Worm (Caenorhabditis elegans) whole organism, L4/young adult: ENCODE data around the gene aagr-2.
A peak's percentile ranks its signal among the peaks of the same experiment; 100 is the strongest.

Experiments used
- W03F9.2 ChIP-seq: fragments of 150-350 bp; optimal IDR thresholded peaks from 2 replicates; lab custom pipeline; 2014; ENCODE audit warnings: missing biosample characterization, missing genetic modification characterization
- dao-5 ChIP-seq: sonication (generic microtip); optimal IDR thresholded peaks from 2 replicates; lab custom pipeline; 2016; ENCODE audit warnings: missing genotype, missing genetic modification characterization, moderate library complexity, missing compliant biosample characterization
- him-1 ChIP-seq: sonication (generic microtip); optimal IDR thresholded peaks from 2 replicates; lab custom pipeline; 2016; ENCODE audit warnings: missing genotype, missing genetic modification reagents, missing genetic modification characterization, missing compliant biosample characterization

aagr-2 gene

DNA sequence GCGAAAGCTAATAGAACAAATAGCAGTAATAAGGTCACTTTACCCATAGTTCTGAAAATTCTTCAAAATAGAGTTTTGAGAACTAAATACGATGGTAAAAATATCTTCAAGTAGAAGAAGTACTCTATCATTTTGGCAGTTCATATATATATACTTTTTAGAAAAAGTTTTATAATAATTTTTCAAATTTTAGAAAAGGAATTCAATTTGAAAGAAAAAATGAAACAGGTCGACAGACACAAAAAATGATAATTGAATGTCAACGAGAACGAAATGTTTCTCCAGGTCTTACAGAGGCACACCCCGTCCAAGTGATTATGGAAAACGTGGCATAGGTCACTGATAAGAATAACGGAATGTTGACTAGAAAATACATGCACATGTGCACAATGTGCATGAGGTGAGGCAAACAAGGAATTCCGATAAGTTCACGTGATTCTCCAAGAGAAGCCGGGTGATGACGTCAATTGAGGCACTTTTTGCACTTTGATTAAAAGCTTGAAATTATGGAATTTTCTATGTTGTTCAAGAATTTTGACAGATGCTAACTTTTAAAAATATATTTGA, at the start of gene aagr-2:
aagr-2 (minus strand) TSS at position 51 of the 567 bp plus-strand sequence.
- TF ChIP-seq him-1 (tag; lab: Kevin White, UChicago) (no peak), dao-5 (tag; lab: Kevin White, UChicago) (no peak), W03F9.2 (tag; lab: Kevin White, UChicago) (no peak)

ce11 chrII:4974448-4974951, 49.5 kb upstream of the aagr-2 start:
- TF ChIP-seq dao-5 (tag; lab: Kevin White, UChicago) (no peak), him-1 (tag; lab: Kevin White, UChicago) (no peak), W03F9.2 (tag; lab: Kevin White, UChicago) (no peak)

ce11 chrII:4968863-4969262, 43.8 kb upstream of the aagr-2 start, which contains the start of gene shc-2:
Gene shc-2 (plus strand): TSS chrII:4969163.
- no peak for TF ChIP-seq dao-5 (tag; lab: Kevin White, UChicago)
- TF ChIP-seq W03F9.2 (tag; lab: Kevin White, UChicago): no peak
- TF ChIP-seq him-1 (tag; lab: Kevin White, UChicago): no peak

DNA sequence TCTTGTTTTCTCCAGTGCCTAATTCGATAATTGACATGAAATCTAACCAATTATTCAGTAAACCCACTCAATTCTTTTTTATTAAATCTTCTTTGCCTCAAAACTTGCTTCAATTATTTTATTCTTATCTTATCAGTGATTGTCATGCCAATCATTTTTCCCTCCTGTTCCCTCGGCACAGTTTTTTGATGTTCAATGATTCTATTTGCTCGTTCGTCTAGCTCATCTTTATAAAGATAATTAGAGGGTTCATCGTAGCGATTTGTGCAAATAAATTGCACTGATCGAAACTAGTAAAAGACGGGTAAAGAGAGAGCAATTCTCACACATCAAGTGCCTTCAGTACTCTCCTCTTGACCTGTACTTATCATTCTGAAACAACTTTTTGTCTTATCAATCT, 42.6 kb upstream of the aagr-2 start:
- TF ChIP-seq him-1 (tag; lab: Kevin White, UChicago) (no peak), dao-5 (tag; lab: Kevin White, UChicago) (no peak), W03F9.2 (tag; lab: Kevin White, UChicago) (no peak)

- TF ChIP-seq him-1 (tag; lab: Kevin White, UChicago): no peak
- no peak for TF ChIP-seq W03F9.2 (tag; lab: Kevin White, UChicago)
- no peak for TF ChIP-seq dao-5 (tag; lab: Kevin White, UChicago)
Measured at ce11 chrII:4966576-4966975, 41.5 kb upstream of the aagr-2 start.

DNA sequence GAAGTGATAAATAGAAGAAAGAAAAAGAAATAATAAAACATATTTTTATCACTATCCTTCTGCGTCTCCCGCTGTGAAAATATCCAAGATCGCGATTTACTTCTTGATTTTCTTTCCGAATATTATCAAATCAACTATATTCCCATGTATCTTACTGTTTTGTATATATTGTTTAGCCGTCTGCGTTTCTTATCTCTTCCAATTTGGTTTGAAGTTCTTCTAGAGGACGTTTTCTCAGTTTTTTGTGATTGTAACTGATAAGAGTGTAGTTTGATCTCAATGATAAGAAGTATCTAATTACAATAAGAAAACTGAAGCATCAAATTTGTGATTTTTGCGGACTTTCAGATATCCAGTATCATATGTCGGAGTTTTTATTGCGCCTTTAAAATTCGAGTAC, 35.6 kb upstream of the aagr-2 start:
- peak; percentile 9 for TF ChIP-seq W03F9.2 (tag; lab: Kevin White, UChicago)
- TF ChIP-seq dao-5 (tag; lab: Kevin White, UChicago): no peak
- TF ChIP-seq him-1 (tag; lab: Kevin White, UChicago): no peak

DNA sequence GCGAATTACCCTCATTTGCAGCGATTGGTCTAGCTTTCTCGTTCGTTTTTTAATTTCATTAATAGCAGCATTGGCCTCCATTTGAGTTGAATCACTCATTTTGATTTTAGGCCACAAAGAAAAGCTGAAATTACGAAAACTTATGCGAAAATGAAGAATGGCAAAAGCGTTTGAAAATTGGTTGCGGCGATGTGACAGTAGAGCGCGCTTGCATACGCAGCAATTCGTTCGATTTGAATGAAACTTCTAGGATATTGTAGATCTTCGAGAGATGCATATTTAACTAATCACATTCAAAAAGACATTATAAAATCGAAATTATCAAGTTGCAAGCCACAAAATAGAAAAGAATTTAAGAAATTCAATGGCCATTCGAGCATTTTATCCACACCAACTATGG, 34.7 kb upstream of the aagr-2 start, which contains the start of gene ulp-2:
ulp-2 (minus strand) TSS at position 158 of the 400 bp plus-strand sequence.
- TF ChIP-seq W03F9.2 (tag; lab: Kevin White, UChicago) (no peak), him-1 (tag; lab: Kevin White, UChicago) (no peak), dao-5 (tag; lab: Kevin White, UChicago) (no peak)

- TF ChIP-seq W03F9.2 (tag; lab: Kevin White, UChicago): peak; percentile 38
- TF ChIP-seq dao-5 (tag; lab: Kevin White, UChicago): no peak
Measured at ce11 chrII:4955353-4955752, 30.3 kb upstream of the aagr-2 start, which contains the start of gene pbs-3. Gene pbs-3 (minus strand): TSS chrII:4955427.

DNA sequence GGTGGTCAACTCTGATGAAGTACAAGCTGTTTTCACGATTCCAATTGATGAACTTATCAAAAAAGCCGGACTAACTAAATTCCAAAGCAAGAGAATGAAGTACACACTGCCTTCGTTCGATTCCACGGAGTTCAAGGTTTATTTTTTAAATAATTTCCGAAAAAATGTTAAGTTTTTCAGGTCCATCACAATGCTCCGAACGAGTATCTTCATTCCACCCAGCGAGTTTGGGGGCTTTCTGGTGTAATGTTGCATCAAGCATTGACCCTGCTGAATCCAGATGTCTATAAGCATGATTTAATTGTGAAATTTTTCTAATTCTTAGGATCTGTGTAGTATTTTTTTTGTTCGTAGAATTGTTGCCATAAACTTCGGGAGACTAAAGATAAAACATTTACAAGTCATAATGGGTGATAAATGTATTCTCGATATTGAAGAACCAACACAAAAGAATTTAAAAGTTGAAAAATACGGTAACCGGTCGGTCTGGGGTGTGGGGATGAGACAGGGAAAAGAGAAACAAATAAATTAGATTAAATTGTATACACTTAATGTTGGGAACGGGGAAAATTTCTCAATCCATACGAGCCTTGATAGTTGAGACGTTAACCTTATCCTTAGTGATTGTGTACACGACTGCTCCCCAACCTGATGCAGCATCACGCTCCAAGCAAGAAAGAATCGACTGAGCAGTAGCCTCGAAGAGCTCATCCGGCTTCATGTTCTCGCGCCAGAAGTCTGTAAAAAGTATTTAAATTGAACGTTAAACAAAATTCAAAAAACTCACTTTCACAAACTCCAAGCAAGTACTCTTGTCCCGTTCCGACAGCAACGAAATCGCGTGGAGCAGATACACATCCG, 29.3 kb upstream of the aagr-2 start:
- no peak for TF ChIP-seq him-1 (tag; lab: Kevin White, UChicago)
- TF ChIP-seq dao-5 (tag; lab: Kevin White, UChicago): no peak
- no peak for TF ChIP-seq W03F9.2 (tag; lab: Kevin White, UChicago)

ce11 chrII:4953289-4953688, 28.2 kb upstream of the aagr-2 start, which contains the start of gene ndx-3:
Gene ndx-3 (plus strand): TSS chrII:4953589.
- no peak for TF ChIP-seq him-1 (tag; lab: Kevin White, UChicago)
- no peak for TF ChIP-seq W03F9.2 (tag; lab: Kevin White, UChicago)
- no peak for TF ChIP-seq dao-5 (tag; lab: Kevin White, UChicago)

DNA sequence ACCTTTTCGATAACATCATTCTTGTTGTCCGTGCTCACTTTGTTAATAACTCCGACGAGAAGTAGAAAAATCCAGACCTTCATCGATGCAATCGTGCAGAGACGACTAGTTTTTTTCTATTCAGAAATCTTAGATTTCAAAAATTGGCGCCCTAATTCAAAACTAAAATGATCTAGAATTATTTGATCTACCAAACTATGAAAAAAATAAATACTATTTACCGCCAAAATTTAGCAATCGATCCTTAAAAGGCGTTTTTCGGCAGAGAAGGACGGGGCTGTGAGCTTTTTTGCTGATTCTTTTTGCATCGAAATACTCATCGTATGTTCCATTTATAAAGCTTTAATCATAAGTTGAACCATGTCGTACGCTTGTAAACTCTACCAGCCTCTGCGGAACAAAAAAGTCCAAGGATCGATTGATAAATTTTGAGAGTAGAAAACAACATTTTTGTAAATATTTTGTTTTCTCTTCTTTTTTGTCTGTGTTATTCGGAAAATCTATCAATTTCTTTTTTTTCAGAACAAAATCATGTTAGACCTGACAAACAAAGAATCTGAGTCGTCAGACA, 24.4 kb upstream of the aagr-2 start, which contains the start of the genes try-1 and zyg-12:
try-1 (minus strand) TSS at position 148 of the 571 bp plus-strand sequence.
zyg-12 (plus strand) TSS at position 521 of the 571 bp plus-strand sequence.
- TF ChIP-seq dao-5 (tag; lab: Kevin White, UChicago) (no peak), him-1 (tag; lab: Kevin White, UChicago) (no peak), W03F9.2 (tag; lab: Kevin White, UChicago) (no peak)

DNA sequence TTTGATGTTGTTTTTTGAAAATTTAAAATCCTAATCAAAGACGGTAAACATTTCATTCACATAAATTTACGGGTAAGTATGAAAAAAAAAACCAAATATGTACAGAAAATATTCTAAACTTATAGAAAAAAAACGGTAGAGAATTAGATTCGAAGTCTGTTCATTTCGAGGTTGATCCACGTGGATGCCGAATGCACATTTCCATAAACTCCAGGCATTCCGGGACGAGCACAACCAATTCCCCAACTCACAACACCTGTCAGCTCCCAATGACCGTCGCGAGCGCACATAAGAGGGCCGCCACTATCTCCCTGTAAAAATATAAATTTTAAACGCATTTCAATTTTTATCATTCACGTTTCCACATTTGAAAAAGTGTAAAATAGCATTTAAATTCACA, 23.1 kb upstream of the aagr-2 start:
- TF ChIP-seq him-1 (tag; lab: Kevin White, UChicago): no peak
- TF ChIP-seq W03F9.2 (tag; lab: Kevin White, UChicago): no peak
- no peak for TF ChIP-seq dao-5 (tag; lab: Kevin White, UChicago)

DNA sequence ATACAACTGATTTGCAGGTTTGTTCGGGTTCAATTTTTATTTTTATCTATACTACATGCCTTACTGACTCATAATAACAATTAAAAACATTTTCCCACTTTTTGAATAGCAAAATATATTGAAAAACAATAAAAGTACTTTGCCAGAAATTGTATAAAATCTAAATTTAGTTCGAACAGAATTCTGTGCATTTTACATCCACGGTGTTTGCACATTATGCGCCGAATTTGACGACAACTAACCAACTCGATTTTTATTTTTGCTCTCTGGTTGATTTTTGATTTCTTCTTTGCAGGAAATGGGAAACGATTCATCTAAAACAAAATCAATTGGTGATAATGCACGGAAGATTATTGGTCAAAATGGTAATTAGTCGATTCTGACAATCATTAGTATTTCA, 21.7 kb upstream of the aagr-2 start:
- TF ChIP-seq W03F9.2 (tag; lab: Kevin White, UChicago) (no peak), dao-5 (tag; lab: Kevin White, UChicago) (no peak)
